Fruit fly (Drosophila melanogaster) whole organism, embryonic: ENCODE data around the gene path.

Source experiments
- BEAF-32 ChIP-seq: fragments of 200-800 bp; sonication (Bioruptor generic); optimal IDR thresholded peaks from 3 replicates; lab custom pipeline; 2017; ENCODE audit warnings: missing biosample characterization, missing genetic modification characterization, mild to moderate bottlenecking, moderate library complexity, missing genetic modification reagents
- Bteb2 ChIP-seq: fragments of 200-800 bp; sonication (Bioruptor generic); optimal IDR thresholded peaks from 2 replicates; lab custom pipeline; 2016; ENCODE audit warnings: missing biosample characterization, missing genetic modification characterization
- CG12071 ChIP-seq: fragments of 200-800 bp; sonication (Bioruptor generic); optimal IDR thresholded peaks from 3 replicates; lab custom pipeline; 2018; ENCODE audit warnings: missing biosample characterization, mild to moderate bottlenecking, missing genetic modification characterization
- CG13624 ChIP-seq: fragments of 200-800 bp; sonication (Bioruptor generic); optimal IDR thresholded peaks from 2 replicates; lab custom pipeline; 2016; ENCODE audit warnings: missing biosample characterization, missing genetic modification characterization
- CG17328 ChIP-seq: fragments of 200-800 bp; sonication (Bioruptor generic); IDR thresholded peaks from 2 replicates; pipeline ENCODE4 v1.3.6; 2022; ENCODE audit warnings: missing biosample characterization, missing genetic modification characterization
- CG17361 ChIP-seq: fragments of 200-800 bp; sonication (Bioruptor generic); IDR thresholded peaks from 3 replicates; pipeline ENCODE4 v1.3.6; 2022; ENCODE audit warnings: missing biosample characterization, missing genetic modification characterization
- CG18599 ChIP-seq: fragments of 200-800 bp; sonication (Bioruptor generic); optimal IDR thresholded peaks from 3 replicates; lab custom pipeline; 2017; ENCODE audit warnings: missing biosample characterization, missing genetic modification characterization, mild to moderate bottlenecking, moderate library complexity, missing genetic modification reagents
- CG31224 ChIP-seq: fragments of 200-800 bp; sonication (Bioruptor generic); IDR thresholded peaks from 2 replicates; pipeline ENCODE4 v1.3.6; 2022; ENCODE audit warnings: missing biosample characterization, missing genetic modification characterization
- CG3847 ChIP-seq: fragments of 200-800 bp; sonication (Bioruptor generic); IDR thresholded peaks from 2 replicates; pipeline ENCODE4 v1.3.6; 2022; ENCODE audit warnings: missing biosample characterization, missing genetic modification characterization
- CG42726 ChIP-seq: fragments of 200-800 bp; sonication (Bioruptor generic); IDR thresholded peaks from 2 replicates; pipeline ENCODE4 v1.3.6; 2022; ENCODE audit warnings: missing biosample characterization, missing genetic modification characterization; ENCODE audit not compliant: partially characterized antibody
- CG4854 ChIP-seq: fragments of 200-800 bp; sonication (Bioruptor generic); optimal IDR thresholded peaks from 2 replicates; lab custom pipeline; 2016; ENCODE audit warnings: missing biosample characterization, missing genetic modification characterization, inconsistent platforms
- CG5245 ChIP-seq: fragments of 200-800 bp; sonication (Bioruptor generic); optimal IDR thresholded peaks from 3 replicates; lab custom pipeline; 2016; ENCODE audit warnings: missing biosample characterization, missing genetic modification characterization
- CG7786 ChIP-seq: fragments of 200-800 bp; sonication (Bioruptor generic); optimal IDR thresholded peaks from 2 replicates; lab custom pipeline; 2016; ENCODE audit warnings: missing biosample characterization, missing genetic modification characterization
- CG8281 ChIP-seq: fragments of 200-800 bp; sonication (Bioruptor generic); optimal IDR thresholded peaks from 2 replicates; lab custom pipeline; 2018; ENCODE audit warnings: missing biosample characterization, mild to moderate bottlenecking, missing genetic modification characterization, moderate library complexity
- CG8388 ChIP-seq: fragments of 200-800 bp; sonication (Bioruptor generic); optimal IDR thresholded peaks from 2 replicates; lab custom pipeline; 2019; ENCODE audit warnings: missing biosample characterization, mild to moderate bottlenecking, missing genetic modification characterization, moderate library complexity
- CG8765 ChIP-seq: fragments of 200-800 bp; sonication (Bioruptor generic); IDR thresholded peaks from 2 replicates; pipeline ENCODE4 v1.3.6; 2022; ENCODE audit warnings: missing biosample characterization, missing genetic modification characterization
- CG9876 ChIP-seq: fragments of 200-800 bp; sonication (Bioruptor generic); optimal IDR thresholded peaks from 2 replicates; lab custom pipeline; 2016; ENCODE audit warnings: missing biosample characterization, missing genetic modification characterization
- CrebB ChIP-seq: fragments of 200-800 bp; sonication (Bioruptor generic); optimal IDR thresholded peaks from 3 replicates; lab custom pipeline; 2018; ENCODE audit warnings: missing biosample characterization, mild to moderate bottlenecking, missing genetic modification characterization
- Dip2 ChIP-seq: fragments of 200-800 bp; sonication (Bioruptor generic); IDR thresholded peaks from 2 replicates; pipeline ENCODE4 v1.3.6; 2022; ENCODE audit warnings: missing biosample characterization, missing genetic modification characterization
- Doc3 ChIP-seq: fragments of 200-800 bp; sonication (Bioruptor generic); IDR thresholded peaks from 3 replicates; pipeline ENCODE4 v1.3.6; 2022; ENCODE audit warnings: missing biosample characterization, missing genetic modification characterization; ENCODE audit not compliant: partially characterized antibody
- Elba2 ChIP-seq: fragments of 200-800 bp; sonication (Bioruptor generic); optimal IDR thresholded peaks from 3 replicates; lab custom pipeline; 2016; ENCODE audit warnings: missing biosample characterization, missing genetic modification characterization
- Gug ChIP-seq: fragments of 200-800 bp; sonication (Bioruptor generic); IDR thresholded peaks from 4 replicates; pipeline ENCODE4 v1.3.6; 2022; ENCODE audit warnings: missing biosample characterization, missing genetic modification characterization
- HLHmδ ChIP-seq: fragments of 200-800 bp; sonication (Bioruptor generic); optimal IDR thresholded peaks from 2 replicates; lab custom pipeline; 2018; ENCODE audit warnings: missing biosample characterization, mild to moderate bottlenecking, missing genetic modification characterization, moderate library complexity
- Hand ChIP-seq: fragments of 200-800 bp; sonication (Bioruptor generic); optimal IDR thresholded peaks from 2 replicates; lab custom pipeline; 2017; ENCODE audit warnings: mild to moderate bottlenecking, missing biosample characterization, missing genetic modification reagents, missing genetic modification characterization
- Mes4 ChIP-seq: fragments of 200-800 bp; sonication (Bioruptor generic); optimal IDR thresholded peaks from 2 replicates; lab custom pipeline; 2016; ENCODE audit warnings: missing biosample characterization, missing genetic modification characterization
- NC2β ChIP-seq: fragments of 200-800 bp; sonication (Bioruptor generic); optimal IDR thresholded peaks from 2 replicates; lab custom pipeline; 2016; ENCODE audit warnings: missing biosample characterization, missing genetic modification characterization
- Neu2 ChIP-seq: fragments of 200-800 bp; sonication (Bioruptor generic); optimal IDR thresholded peaks from 3 replicates; lab custom pipeline; 2016; ENCODE audit warnings: missing biosample characterization, missing genetic modification characterization, borderline replicate concordance
- Nf-YA ChIP-seq: fragments of 200-800 bp; sonication (Bioruptor generic); IDR thresholded peaks from 2 replicates; pipeline ENCODE4 v1.3.6; 2022; ENCODE audit warnings: missing biosample characterization, missing genetic modification characterization
- Optix ChIP-seq: fragments of 200-800 bp; sonication (Bioruptor generic); IDR thresholded peaks from 3 replicates; pipeline ENCODE4 v1.3.6; 2022; ENCODE audit warnings: missing biosample characterization, missing genetic modification characterization
- Poxn ChIP-seq: fragments of 200-800 bp; sonication (Bioruptor generic); IDR thresholded peaks from 2 replicates; pipeline ENCODE4 v1.3.6; 2022; ENCODE audit warnings: missing biosample characterization, missing genetic modification characterization
- YL-1 ChIP-seq: fragments of 200-800 bp; sonication (Bioruptor generic); optimal IDR thresholded peaks from 3 replicates; lab custom pipeline; 2017; ENCODE audit warnings: missing biosample characterization, mild to moderate bottlenecking, missing genetic modification characterization
- bigmax ChIP-seq: fragments of 200-800 bp; sonication (Bioruptor generic); optimal IDR thresholded peaks from 2 replicates; lab custom pipeline; 2018; ENCODE audit warnings: missing biosample characterization, mild to moderate bottlenecking, missing genetic modification characterization
- cato ChIP-seq: fragments of 200-800 bp; sonication (Bioruptor generic); optimal IDR thresholded peaks from 2 replicates; lab custom pipeline; 2016; ENCODE audit warnings: missing biosample characterization, missing genetic modification characterization, borderline replicate concordance
- corto ChIP-seq: fragments of 200-800 bp; sonication (Bioruptor generic); optimal IDR thresholded peaks from 2 replicates; lab custom pipeline; 2016; ENCODE audit warnings: missing biosample characterization, mild to moderate bottlenecking, missing genetic modification characterization, moderate library complexity
- crp ChIP-seq, 2 experiments: fragments of 200-800 bp; sonication (Bioruptor generic); optimal IDR thresholded peaks; 2 replicates in 1 of 2; 3 replicates in 1 of 2; lab custom pipeline; 2017; ENCODE audit warnings: missing biosample characterization in 2 of 2, missing genetic modification characterization in 2 of 2, mild to moderate bottlenecking in 1 of 2, moderate library complexity in 1 of 2
- dpn ChIP-seq, 2 experiments: fragments of 200-800 bp; sonication (Bioruptor generic); optimal IDR thresholded peaks; 3 replicates each; lab custom pipeline; 2016; ENCODE audit warnings: missing biosample characterization in 2 of 2, missing genetic modification characterization in 2 of 2
- gsb-n ChIP-seq: fragments of 200-800 bp; sonication (Bioruptor generic); optimal IDR thresholded peaks from 3 replicates; lab custom pipeline; 2018; ENCODE audit warnings: missing biosample characterization, mild to moderate bottlenecking, missing genetic modification characterization
- lab ChIP-seq: fragments of 200-800 bp; sonication (Bioruptor generic); optimal IDR thresholded peaks from 3 replicates; lab custom pipeline; 2017; ENCODE audit warnings: missing biosample characterization, missing genetic modification characterization, mild to moderate bottlenecking, moderate library complexity, missing genetic modification reagents
- lmd ChIP-seq: fragments of 200-800 bp; sonication (Bioruptor generic); IDR thresholded peaks from 2 replicates; pipeline ENCODE4 v1.3.6; 2022; ENCODE audit warnings: missing biosample characterization, missing genetic modification characterization
- mam ChIP-seq: fragments of 200-800 bp; sonication (Bioruptor generic); optimal IDR thresholded peaks from 3 replicates; lab custom pipeline; 2016; ENCODE audit warnings: missing biosample characterization, missing genetic modification characterization
- mirr ChIP-seq: fragments of 200-800 bp; sonication (Bioruptor generic); optimal IDR thresholded peaks from 3 replicates; lab custom pipeline; 2018; ENCODE audit warnings: missing biosample characterization, mild to moderate bottlenecking, missing genetic modification characterization
- otp ChIP-seq: fragments of 200-800 bp; sonication (Bioruptor generic); IDR thresholded peaks from 3 replicates; pipeline ENCODE4, ENCODE4 v1.3.6; 2022; ENCODE audit warnings: missing biosample characterization, missing genetic modification characterization
- pita ChIP-seq: fragments of 200-800 bp; sonication (Bioruptor generic); optimal IDR thresholded peaks from 2 replicates; lab custom pipeline; 2017; ENCODE audit warnings: missing biosample characterization, mild to moderate bottlenecking, missing genetic modification characterization
- prd ChIP-seq, 3 experiments: fragments of >200 bp in 2 of 3; fragments of 200-800 bp in 1 of 3; sonication (Bioruptor generic) in 1 of 3; optimal IDR thresholded peaks in 2 of 3; IDR thresholded peaks in 1 of 3; 2 replicates in 2 of 3; 3 replicates in 1 of 3; pipeline versions ENCODE4 v1.3.6 to Lab custom; 2017 to 2022; ENCODE audit warnings: missing biosample characterization in 1 of 3, missing genetic modification characterization in 1 of 3
- psq ChIP-seq: fragments of 200-800 bp; sonication (Bioruptor generic); optimal IDR thresholded peaks from 2 replicates; lab custom pipeline; 2017; ENCODE audit warnings: missing biosample characterization, missing genetic modification characterization
- seq ChIP-seq: fragments of 200-800 bp; sonication (Bioruptor generic); IDR thresholded peaks from 2 replicates; pipeline ENCODE4 v1.3.6; 2022; ENCODE audit warnings: missing biosample characterization, missing genetic modification characterization
- sr ChIP-seq: fragments of 200-800 bp; sonication (Bioruptor generic); IDR thresholded peaks from 3 replicates; pipeline ENCODE4 v1.3.6; 2022; ENCODE audit warnings: missing biosample characterization, missing genetic modification characterization
- wek ChIP-seq: fragments of 200-800 bp; sonication (Bioruptor generic); optimal IDR thresholded peaks from 3 replicates; lab custom pipeline; 2018; ENCODE audit warnings: missing biosample characterization, mild to moderate bottlenecking, missing genetic modification characterization, moderate library complexity
- zfh1 ChIP-seq: fragments of 200-800 bp; sonication (Bioruptor generic); IDR thresholded peaks from 3 replicates; pipeline ENCODE4 v1.3.6; 2022; ENCODE audit warnings: missing biosample characterization, missing genetic modification characterization

Gene path

DNA sequence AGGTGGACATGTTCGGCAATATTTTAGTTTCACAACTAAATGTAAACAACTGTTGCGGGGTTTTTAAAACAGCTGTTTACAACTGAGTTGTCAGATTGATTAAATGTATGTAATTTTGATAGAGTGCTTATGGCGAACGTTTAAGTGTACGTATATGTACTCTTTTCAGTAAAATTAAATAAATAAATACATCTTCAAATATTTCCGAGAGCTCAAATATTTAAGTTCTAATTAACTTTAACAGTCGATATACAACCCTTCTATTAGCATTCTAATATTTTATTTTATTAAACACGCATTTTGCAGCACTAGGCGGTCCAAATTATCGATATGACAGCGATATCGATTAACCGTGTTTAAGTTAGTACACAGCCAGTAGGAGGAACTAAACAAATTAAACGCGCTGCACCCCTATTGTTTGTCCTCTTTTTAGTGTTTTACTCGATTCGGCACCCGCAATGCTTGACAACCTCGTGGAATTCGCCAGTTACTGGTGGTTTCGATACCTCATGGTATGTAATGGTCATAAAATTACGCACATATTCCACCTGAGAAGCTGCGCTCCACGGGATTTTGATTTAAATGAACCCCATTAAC, 53.5 kb downstream of the path start, which contains the start of the genes CG3448 and ghi (continued):
- TF ChIP-seq CG12071 (GFP tag; lab: Kevin White, UChicago), result no peak
- no peak for TF ChIP-seq Neu2 (GFP tag; lab: Kevin White, UChicago)
- TF ChIP-seq HLHmδ (GFP tag; lab: Kevin White, UChicago), result no peak
- TF ChIP-seq CG13624 (GFP tag; lab: Kevin White, UChicago), result peak; percentile 37
- no peak for TF ChIP-seq cato (GFP tag; lab: Kevin White, UChicago)
- no peak for TF ChIP-seq psq (GFP tag; lab: Kevin White, UChicago)
- no peak for TF ChIP-seq Poxn (GFP tag; lab: Robert Waterston, UW)
- TF ChIP-seq CG3847 (GFP tag; lab: Robert Waterston, UW), result peak; percentile 49; the same call in 1 of the 2 replicates
- TF ChIP-seq corto, result peak; percentile 56
- peak; percentile 17 for TF ChIP-seq Elba2 (GFP tag; lab: Kevin White, UChicago)
- peak; percentile 31; the same call in 1 of the 4 replicates for TF ChIP-seq Gug (GFP tag; lab: Robert Waterston, UW)
- TF ChIP-seq Hand, result no peak
- peak; percentile 13 to 84 for TF ChIP-seq crp (GFP tag; optimal IDR thresholded peaks at IDR 0.05; lab: Kevin White, UChicago)
- no peak for TF ChIP-seq CG8765
- 0 out of 2 replicates have a peak, but pooled peaks have one; percentile 13 for TF ChIP-seq CG17328 (GFP tag; lab: Robert Waterston, UW)
- no peak for TF ChIP-seq Nf-YA (GFP tag; lab: Robert Waterston, UW)
- no peak for TF ChIP-seq Mes4 (GFP tag; lab: Kevin White, UChicago)
- no peak for TF ChIP-seq otp (GFP tag; lab: Robert Waterston, UW)
- no peak for TF ChIP-seq Dip2
- peak; percentile 24 for TF ChIP-seq gsb-n (tag; lab: Kevin White, UChicago)
- peak; percentile 63 for TF ChIP-seq YL-1 (GFP tag; lab: Kevin White, UChicago)
- TF ChIP-seq Doc3 (GFP tag; lab: Robert Waterston, UW), result peak; percentile 65; the same call in 2 of the 3 replicates
- no peak for TF ChIP-seq seq (GFP tag; lab: Robert Waterston, UW)
- peak; percentile 0 for TF ChIP-seq CG4854 (GFP tag; lab: Kevin White, UChicago)
- TF ChIP-seq lab, result peak; percentile 83
- TF ChIP-seq CG8281 (tag; lab: Kevin White, UChicago), result peak; percentile 26
- peak; percentile 51 for TF ChIP-seq CG8388 (GFP tag; lab: Kevin White, UChicago)
- TF ChIP-seq mam (GFP tag; lab: Kevin White, UChicago), result peak; percentile 59
- TF ChIP-seq CrebB (tag; lab: Kevin White, UChicago), result no peak
- TF ChIP-seq wek (GFP tag; lab: Kevin White, UChicago), result peak; percentile 6
- TF ChIP-seq CG5245, result peak; percentile 36
- TF ChIP-seq Optix (GFP tag; lab: Robert Waterston, UW), result no peak
- peak; percentile 56 to 63 for TF ChIP-seq dpn (GFP tag; optimal IDR thresholded peaks at IDR 0.05; lab: Kevin White, UChicago)
- no peak for TF ChIP-seq Bteb2 (GFP tag; lab: Kevin White, UChicago)
- TF ChIP-seq CG7786 (GFP tag; lab: Kevin White, UChicago), result no peak
- TF ChIP-seq pita (GFP tag; lab: Kevin White, UChicago), result no peak
- peak; percentile 73 for TF ChIP-seq lmd (GFP tag; lab: Robert Waterston, UW)
- peak; percentile 67 for TF ChIP-seq zfh1 (GFP tag; lab: Robert Waterston, UW)
- peak; percentile 72 for TF ChIP-seq BEAF-32 (GFP tag; lab: Kevin White, UChicago)
- TF ChIP-seq CG42726 (GFP tag; lab: Robert Waterston, UW), result no peak
- TF ChIP-seq CG17361, result peak; percentile 73
- TF ChIP-seq prd (optimal IDR thresholded peaks at IDR 0.05; lab: Kevin White, UChicago), result no peak
- TF ChIP-seq prd (GFP tag; IDR thresholded peaks at IDR 0.05; lab: Robert Waterston, UW), result peak; percentile 58; the same call in 2 of the 3 replicates
- TF ChIP-seq CG31224 (GFP tag; lab: Robert Waterston, UW), result peak; percentile 40
- TF ChIP-seq mirr (GFP tag; lab: Kevin White, UChicago), result peak; percentile 59
- no peak for TF ChIP-seq sr (GFP tag; lab: Robert Waterston, UW)
- no peak for TF ChIP-seq bigmax (GFP tag; lab: Kevin White, UChicago)
- no peak for TF ChIP-seq CG9876
- no peak for TF ChIP-seq NC2β (GFP tag; lab: Kevin White, UChicago)
- peak; percentile 81 for TF ChIP-seq CG18599 (GFP tag; lab: Kevin White, UChicago)
